Fruit fly (Drosophila melanogaster) whole organism, larva: ENCODE data around the gene CheB98a.

Experiments
- noc ChIP-seq: fragments of 200-800 bp; sonication (Bioruptor generic); optimal IDR thresholded peaks from 3 replicates; lab custom pipeline; 2019; ENCODE audit warnings: missing biosample characterization, mild to moderate bottlenecking, missing genetic modification characterization, moderate library complexity

Gene CheB98a

DNA sequence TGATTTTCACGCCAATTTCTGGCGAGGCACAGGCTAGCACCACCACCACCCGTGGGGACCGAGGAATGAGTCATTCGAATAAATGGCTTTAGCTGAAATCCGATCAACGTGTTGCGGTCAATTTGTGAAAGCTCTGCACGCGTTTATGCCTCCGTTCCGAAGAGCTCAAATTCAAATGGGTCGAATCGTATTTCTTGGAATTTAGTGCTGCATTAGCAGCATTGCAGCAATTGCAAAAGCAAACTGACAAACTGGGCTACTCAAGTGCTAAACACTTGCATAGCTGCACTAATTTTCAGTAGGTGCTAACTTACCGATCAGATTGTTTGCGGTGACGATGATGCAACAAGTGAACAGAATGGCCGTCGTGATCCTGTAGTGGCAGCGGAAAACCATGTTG, 50.3 kb downstream of the CheB98a start:
- TF ChIP-seq noc (tag; lab: Kevin White, UChicago), result no peak
